Fruit fly (Drosophila melanogaster): ENCODE measurements around the gene CG1523.
A peak's percentile ranks its signal among the peaks of the same experiment; 100 is the strongest.

The CG1523 gene

DNA sequence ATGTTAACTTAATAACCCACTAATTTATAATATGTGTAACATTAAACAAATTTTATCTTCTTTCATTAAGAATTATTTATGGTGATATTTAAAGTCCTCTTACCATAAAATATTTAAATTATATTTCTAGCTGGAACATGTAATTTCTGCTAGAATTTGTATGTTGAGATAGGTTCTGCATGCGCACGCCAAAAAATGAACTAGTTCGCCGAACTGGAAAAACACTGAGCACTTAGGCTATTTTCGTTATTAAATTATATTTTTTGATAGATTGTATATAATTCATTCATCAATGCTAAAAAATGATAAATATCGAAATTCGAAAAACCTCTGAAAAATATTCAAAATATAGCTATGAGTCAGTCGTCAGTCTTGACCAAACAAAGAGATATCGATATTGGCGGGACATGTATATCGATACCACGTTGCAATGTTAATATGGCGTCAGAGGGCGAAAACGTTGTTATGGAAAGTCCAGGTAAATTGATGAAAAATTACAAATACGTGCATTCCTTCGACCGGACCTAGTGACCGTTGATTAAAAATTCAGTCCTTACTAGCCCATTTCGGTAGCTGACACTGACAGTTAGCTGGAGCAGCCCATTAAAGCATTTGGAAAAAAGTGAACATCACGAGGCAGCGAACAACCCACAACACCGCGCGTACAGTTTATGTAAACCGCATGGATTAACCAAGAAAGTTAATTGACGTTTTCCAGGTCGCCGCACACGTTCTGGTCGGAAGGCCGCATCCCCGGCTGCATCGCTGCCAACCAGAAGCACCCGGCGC lies 7.6 kb downstream of the CG1523 start, which contains the start of gene Prp39 (continued):
- TF ChIP-seq CG17385 (GFP tag; optimal IDR thresholded peaks at IDR 0.05), result no peak
- TF ChIP-seq ftz-f1 (GFP tag; optimal IDR thresholded peaks at IDR 0.05), result no peak
- no peak for TF ChIP-seq lbe (GFP tag; optimal IDR thresholded peaks at IDR 0.05)
- no peak for TF ChIP-seq CG2875 (GFP tag; optimal IDR thresholded peaks at IDR 0.05)
- TF ChIP-seq CG7271 (tag; optimal IDR thresholded peaks at IDR 0.05), result no peak
- no peak for TF ChIP-seq luna (GFP tag; optimal IDR thresholded peaks at IDR 0.05)
- no peak for TF ChIP-seq CG4282 (GFP tag; optimal IDR thresholded peaks at IDR 0.05)
- TF ChIP-seq CG12942 (GFP tag; optimal IDR thresholded peaks at IDR 0.05), result no peak
- TF ChIP-seq h (optimal IDR thresholded peaks at IDR 0.05), result no peak
- TF ChIP-seq NfI (GFP tag; optimal IDR thresholded peaks at IDR 0.05), result no peak
- TF ChIP-seq CG2712 (tag; optimal IDR thresholded peaks at IDR 0.05), result peak; percentile 33
- no peak for TF ChIP-seq D19A (tag; optimal IDR thresholded peaks at IDR 0.05)
- TF ChIP-seq CG6791 (GFP tag; IDR thresholded peaks at IDR 0.05; ENCODE audit: partially characterized antibody), result peak; percentile 69
- no peak for TF ChIP-seq gfzf (GFP tag; optimal IDR thresholded peaks at IDR 0.05)
- no peak for TF ChIP-seq TFAM (GFP tag; optimal IDR thresholded peaks at IDR 0.05)
- no peak for TF ChIP-seq CG4730 (GFP tag; IDR thresholded peaks at IDR 0.05)
- TF ChIP-seq Lim3 (GFP tag; IDR thresholded peaks at IDR 0.05), result no peak
- TF ChIP-seq Gsc (GFP tag; IDR thresholded peaks at IDR 0.05), result no peak
- TF ChIP-seq CG3847 (GFP tag; IDR thresholded peaks at IDR 0.05), result peak; percentile 28; the same call in 1 of the 2 replicates
- TF ChIP-seq zfh1 (GFP tag; IDR thresholded peaks at IDR 0.05), result 0 out of 3 replicates have a peak, but pooled peaks have one; percentile 38
- no peak for TF ChIP-seq CG8281 (tag; optimal IDR thresholded peaks at IDR 0.05)
- peak; percentile 51; the same call in 1 of the 2 replicates for TF ChIP-seq ato (GFP tag; IDR thresholded peaks at IDR 0.05; ENCODE audit: partially characterized antibody)
- TF ChIP-seq H15 (GFP tag; IDR thresholded peaks at IDR 0.05), result no peak
- no peak for TF ChIP-seq pb (GFP tag; optimal IDR thresholded peaks at IDR 0.05)
- TF ChIP-seq Doc2 (GFP tag; IDR thresholded peaks at IDR 0.05), result no peak
- no peak for TF ChIP-seq salm (tag; optimal IDR thresholded peaks at IDR 0.05)
- no peak for TF ChIP-seq ac (GFP tag; optimal IDR thresholded peaks at IDR 0.05)
- 0 out of 4 replicates have a peak, but pooled peaks have one; percentile 50 for TF ChIP-seq chinmo (GFP tag; IDR thresholded peaks at IDR 0.05; ENCODE audit: partially characterized antibody)
- peak; percentile 22; the same call in 1 of the 2 replicates for TF ChIP-seq sisA (GFP tag; IDR thresholded peaks at IDR 0.05)
- TF ChIP-seq jing (GFP tag; optimal IDR thresholded peaks at IDR 0.05), result no peak
- no peak for TF ChIP-seq Elba2 (GFP tag; optimal IDR thresholded peaks at IDR 0.05)
- TF ChIP-seq gem (tag; optimal IDR thresholded peaks at IDR 0.05), result no peak
- TF ChIP-seq ATbp (GFP tag; optimal IDR thresholded peaks at IDR 0.05), result no peak
- TF ChIP-seq CG34422 (GFP tag; IDR thresholded peaks at IDR 0.05), result peak; percentile 60
- TF ChIP-seq row (GFP tag; IDR thresholded peaks at IDR 0.05), result peak; percentile 81
- no peak for TF ChIP-seq CG12236 (GFP tag; optimal IDR thresholded peaks at IDR 0.05)
- TF ChIP-seq CG4404 (GFP tag; IDR thresholded peaks at IDR 0.05), result no peak; the same call in 1 of the 2 replicates
- no peak for TF ChIP-seq CG9609 (GFP tag; optimal IDR thresholded peaks at IDR 0.05)
- TF ChIP-seq bowl (GFP tag; IDR thresholded peaks at IDR 0.05), result no peak
- peak; percentile 10 for TF ChIP-seq dmrt11E (tag; optimal IDR thresholded peaks at IDR 0.05)
- TF ChIP-seq vnd (GFP tag; IDR thresholded peaks at IDR 0.05; ENCODE audit: partially characterized antibody), result peak; percentile 62
- no peak for TF ChIP-seq pho (GFP tag; optimal IDR thresholded peaks at IDR 0.05)
- TF ChIP-seq CG18262 (tag; optimal IDR thresholded peaks at IDR 0.05), result no peak
- no peak for TF ChIP-seq bigmax (GFP tag; optimal IDR thresholded peaks at IDR 0.05)
- TF ChIP-seq Eip74EF (GFP tag; optimal IDR thresholded peaks at IDR 0.05), result no peak
- no peak for TF ChIP-seq abd-A (tag; optimal IDR thresholded peaks at IDR 0.05)
- TF ChIP-seq CG10366 (GFP tag; IDR thresholded peaks at IDR 0.05), result peak; percentile 31
- peak; percentile 6 for TF ChIP-seq slou (GFP tag; optimal IDR thresholded peaks at IDR 0.05)
- peak; percentile 12 for TF ChIP-seq CG9727 (GFP tag; optimal IDR thresholded peaks at IDR 0.05)
